Fruit fly (Drosophila melanogaster) whole organism, embryonic: ENCODE measurements around the gene Lnk.

Experiments used
- ATbp ChIP-seq: fragments of 200-800 bp; sonication (Bioruptor generic); optimal IDR thresholded peaks from 2 replicates; lab custom pipeline; 2017; ENCODE audit warnings: missing biosample characterization, mild to moderate bottlenecking, missing genetic modification characterization, missing genetic modification reagents
- BtbVII ChIP-seq: fragments of 200-800 bp; sonication (Bioruptor generic); optimal IDR thresholded peaks from 3 replicates; lab custom pipeline; 2017; ENCODE audit warnings: missing biosample characterization, mild to moderate bottlenecking, missing genetic modification characterization
- CG11723 ChIP-seq: fragments of 200-800 bp; sonication (Bioruptor generic); optimal IDR thresholded peaks from 2 replicates; lab custom pipeline; 2017; ENCODE audit warnings: missing biosample characterization, mild to moderate bottlenecking, missing genetic modification characterization
- CG12391 ChIP-seq: fragments of 200-800 bp; sonication (Bioruptor generic); optimal IDR thresholded peaks from 3 replicates; lab custom pipeline; 2018; ENCODE audit warnings: missing biosample characterization, mild to moderate bottlenecking, missing genetic modification characterization, moderate library complexity
- CG12659 ChIP-seq: fragments of 200-800 bp; sonication (Bioruptor generic); optimal IDR thresholded peaks from 3 replicates; lab custom pipeline; 2017; ENCODE audit warnings: mild to moderate bottlenecking, missing biosample characterization, missing genetic modification reagents, missing genetic modification characterization
- CG18619 ChIP-seq: fragments of 200-800 bp; sonication (Bioruptor generic); optimal IDR thresholded peaks from 3 replicates; lab custom pipeline; 2017; ENCODE audit warnings: missing biosample characterization, mild to moderate bottlenecking, missing genetic modification characterization
- CG3281 ChIP-seq: fragments of 200-800 bp; sonication (Bioruptor generic); optimal IDR thresholded peaks from 3 replicates; lab custom pipeline; 2017; ENCODE audit warnings: missing biosample characterization, mild to moderate bottlenecking, missing genetic modification characterization
- CG4328 ChIP-seq: fragments of 200-800 bp; sonication (Bioruptor generic); optimal IDR thresholded peaks from 3 replicates; lab custom pipeline; 2017; ENCODE audit warnings: missing biosample characterization, missing genetic modification reagents, missing genetic modification characterization
- CG5245 ChIP-seq: fragments of 200-800 bp; sonication (Bioruptor generic); optimal IDR thresholded peaks from 3 replicates; lab custom pipeline; 2016; ENCODE audit warnings: missing biosample characterization, missing genetic modification characterization
- CG6765 ChIP-seq: fragments of 200-800 bp; sonication (Bioruptor generic); optimal IDR thresholded peaks from 3 replicates; lab custom pipeline; 2017; ENCODE audit warnings: missing biosample characterization, mild to moderate bottlenecking, missing genetic modification characterization
- CG6813 ChIP-seq: fragments of 200-800 bp; sonication (Bioruptor generic); optimal IDR thresholded peaks from 2 replicates; lab custom pipeline; 2017; ENCODE audit warnings: missing biosample characterization, missing genetic modification characterization, mild to moderate bottlenecking, moderate library complexity, missing genetic modification reagents
- CG7556 ChIP-seq: fragments of 200-800 bp; sonication (Bioruptor generic); optimal IDR thresholded peaks from 2 replicates; lab custom pipeline; 2017; ENCODE audit warnings: missing biosample characterization, mild to moderate bottlenecking, missing genetic modification characterization
- CG7839 ChIP-seq: fragments of 200-800 bp; sonication (Bioruptor generic); optimal IDR thresholded peaks from 3 replicates; lab custom pipeline; 2018; ENCODE audit warnings: missing biosample characterization, mild to moderate bottlenecking, missing genetic modification characterization, moderate library complexity
- CG8924 ChIP-seq: fragments of 200-800 bp; optimal IDR thresholded peaks from 3 replicates; lab custom pipeline; 2019; ENCODE audit warnings: missing biosample characterization, mild to moderate bottlenecking, missing genetic modification characterization, moderate library complexity
- CG9932 ChIP-seq: fragments of 200-800 bp; sonication (Bioruptor generic); IDR thresholded peaks from 2 replicates; pipeline ENCODE4 v1.3.6; 2022; ENCODE audit warnings: missing biosample characterization, missing genetic modification characterization
- D19B ChIP-seq: fragments of 200-800 bp; sonication (Bioruptor generic); optimal IDR thresholded peaks from 2 replicates; lab custom pipeline; 2017; ENCODE audit warnings: missing biosample characterization, mild to moderate bottlenecking, missing genetic modification characterization
- Dfd ChIP-seq, 2 experiments: fragments of >200 bp; optimal IDR thresholded peaks; 2 replicates each; lab custom pipeline; 2017; ENCODE audit warnings: missing biosample characterization in 2 of 2, missing genetic modification characterization in 2 of 2
- E2f2 ChIP-seq: fragments of 200-800 bp; sonication (Bioruptor generic); IDR thresholded peaks from 2 replicates; pipeline ENCODE4 v1.3.6; 2022; ENCODE audit warnings: missing biosample characterization, missing genetic modification characterization
- Ets65A ChIP-seq: fragments of 200-800 bp; sonication (Bioruptor generic); peaks from one replicate; lab custom pipeline; 2016; ENCODE audit warnings: missing biosample characterization, missing genetic modification characterization
- Fer1 ChIP-seq: fragments of 200-800 bp; sonication (Bioruptor generic); optimal IDR thresholded peaks from 2 replicates; lab custom pipeline; 2017; ENCODE audit warnings: missing biosample characterization, mild to moderate bottlenecking, missing genetic modification characterization
- HLH3B ChIP-seq: fragments of 200-800 bp; sonication (Bioruptor generic); IDR thresholded peaks from 2 replicates; pipeline ENCODE4 v1.3.6; 2022; ENCODE audit warnings: missing biosample characterization, missing genetic modification characterization
- Hey ChIP-seq: fragments of 200-800 bp; sonication (Bioruptor generic); optimal IDR thresholded peaks from 3 replicates; lab custom pipeline; 2018; ENCODE audit warnings: missing biosample characterization, mild to moderate bottlenecking, missing genetic modification characterization
- Hmr ChIP-seq: fragments of 200-800 bp; sonication (Bioruptor generic); optimal IDR thresholded peaks from 3 replicates; lab custom pipeline; 2017; ENCODE audit warnings: mild to moderate bottlenecking, missing biosample characterization, missing genetic modification reagents, missing genetic modification characterization
- Hr39 ChIP-seq: fragments of >200 bp; optimal IDR thresholded peaks from 2 replicates; lab custom pipeline; 2017
- Hr51 ChIP-seq, 2 experiments: fragments of 200-800 bp; sonication (Bioruptor generic); optimal IDR thresholded peaks; 2 replicates in 1 of 2; 3 replicates in 1 of 2; lab custom pipeline; 2016 to 2018; ENCODE audit warnings: missing biosample characterization in 2 of 2, missing genetic modification characterization in 2 of 2, mild to moderate bottlenecking in 1 of 2, moderate library complexity in 1 of 2
- Med ChIP-seq: fragments of 200-800 bp; sonication (Bioruptor generic); peaks from one replicate; lab custom pipeline; 2016; ENCODE audit warnings: missing biosample characterization, missing genetic modification characterization, mild to moderate bottlenecking, inconsistent platforms, moderate library complexity
- Mrtf ChIP-seq: fragments of 200-800 bp; sonication (Bioruptor generic); IDR thresholded peaks from 3 replicates; pipeline ENCODE4 v1.3.6; 2022; ENCODE audit warnings: missing biosample characterization, missing genetic modification characterization
- Nf-YB ChIP-seq: fragments of 200-800 bp; sonication (Bioruptor generic); optimal IDR thresholded peaks from 3 replicates; lab custom pipeline; 2019; ENCODE audit warnings: missing biosample characterization, mild to moderate bottlenecking, missing genetic modification characterization, moderate library complexity
- PHDP ChIP-seq: fragments of 200-800 bp; sonication (Bioruptor generic); optimal IDR thresholded peaks from 3 replicates; lab custom pipeline; 2018; ENCODE audit warnings: missing biosample characterization, mild to moderate bottlenecking, missing genetic modification characterization, moderate library complexity
- Sry-β ChIP-seq: fragments of 200-800 bp; sonication (Bioruptor generic); optimal IDR thresholded peaks from 2 replicates; lab custom pipeline; 2018; ENCODE audit warnings: missing biosample characterization, mild to moderate bottlenecking, missing genetic modification characterization, moderate library complexity
- bcd ChIP-seq: fragments of 200-800 bp; sonication (Bioruptor generic); optimal IDR thresholded peaks from 2 replicates; lab custom pipeline; 2017; ENCODE audit warnings: missing biosample characterization, mild to moderate bottlenecking, missing genetic modification characterization
- ci ChIP-seq: fragments of 200-800 bp; sonication (Bioruptor generic); IDR thresholded peaks from 3 replicates; pipeline ENCODE4 v1.3.6; 2022; ENCODE audit warnings: missing biosample characterization, missing genetic modification characterization
- da ChIP-seq: fragments of 200-800 bp; sonication (Bioruptor generic); optimal IDR thresholded peaks from 2 replicates; lab custom pipeline; 2016; ENCODE audit warnings: missing biosample characterization, missing genetic modification characterization
- dmrt99B ChIP-seq: fragments of 200-800 bp; sonication (Bioruptor generic); optimal IDR thresholded peaks from 2 replicates; lab custom pipeline; 2018; ENCODE audit warnings: missing biosample characterization, mild to moderate bottlenecking, missing genetic modification characterization, moderate library complexity
- eyg ChIP-seq: fragments of 200-800 bp; sonication (Bioruptor generic); optimal IDR thresholded peaks from 3 replicates; lab custom pipeline; 2016; ENCODE audit warnings: missing biosample characterization, missing genetic modification characterization
- hkb ChIP-seq, 2 experiments: fragments of 200-800 bp in 1 of 2; fragments of >200 bp in 1 of 2; sonication (Bioruptor generic) in 1 of 2; IDR thresholded peaks in 1 of 2; optimal IDR thresholded peaks in 1 of 2; 2 replicates each; pipeline versions ENCODE4 v1.3.6 to Lab custom; 2017 to 2022; ENCODE audit warnings: missing biosample characterization in 1 of 2, missing genetic modification characterization in 1 of 2
- ind ChIP-seq: fragments of 200-800 bp; sonication (Bioruptor generic); optimal IDR thresholded peaks from 3 replicates; lab custom pipeline; 2016; ENCODE audit warnings: missing biosample characterization, missing genetic modification characterization
- jing ChIP-seq: fragments of 200-800 bp; sonication (Bioruptor generic); optimal IDR thresholded peaks from 2 replicates; lab custom pipeline; 2018; ENCODE audit warnings: missing biosample characterization, mild to moderate bottlenecking, missing genetic modification characterization
- kay ChIP-seq: fragments of 200-800 bp; sonication (Bioruptor generic); optimal IDR thresholded peaks from 2 replicates; lab custom pipeline; 2016; ENCODE audit warnings: missing biosample characterization, missing genetic modification characterization
- klu ChIP-seq: fragments of 200-800 bp; sonication (Bioruptor generic); IDR thresholded peaks from 2 replicates; pipeline ENCODE4 v1.3.6; 2022; ENCODE audit warnings: missing biosample characterization, missing genetic modification characterization
- shn ChIP-seq: fragments of 200-800 bp; sonication (Bioruptor generic); optimal IDR thresholded peaks from 3 replicates; lab custom pipeline; 2016; ENCODE audit warnings: missing biosample characterization, missing genetic modification characterization
- sna ChIP-seq: fragments of 200-800 bp; sonication (Bioruptor generic); IDR thresholded peaks from 2 replicates; pipeline ENCODE4 v1.3.6; 2022; ENCODE audit warnings: missing biosample characterization, missing genetic modification characterization; ENCODE audit not compliant: partially characterized antibody
- so ChIP-seq: fragments of 200-800 bp; sonication (Bioruptor generic); IDR thresholded peaks from 3 replicates; pipeline ENCODE4 v1.3.6; 2022; ENCODE audit warnings: missing biosample characterization, missing genetic modification characterization
- sr ChIP-seq: fragments of 200-800 bp; sonication (Bioruptor generic); IDR thresholded peaks from 3 replicates; pipeline ENCODE4 v1.3.6; 2022; ENCODE audit warnings: missing biosample characterization, missing genetic modification characterization
- stc ChIP-seq: fragments of 200-800 bp; sonication (Bioruptor generic); IDR thresholded peaks from 2 replicates; pipeline ENCODE4 v1.3.6; 2022; ENCODE audit warnings: missing biosample characterization, missing genetic modification characterization
- tin ChIP-seq: fragments of 200-800 bp; sonication (Bioruptor generic); optimal IDR thresholded peaks from 3 replicates; lab custom pipeline; 2016; ENCODE audit warnings: missing biosample characterization, missing genetic modification characterization
- tx ChIP-seq: fragments of 200-800 bp; sonication (Bioruptor generic); optimal IDR thresholded peaks from 2 replicates; lab custom pipeline; 2016; ENCODE audit warnings: missing biosample characterization, missing genetic modification characterization
- vvl ChIP-seq: fragments of 200-800 bp; sonication (Bioruptor generic); IDR thresholded peaks from 2 replicates; pipeline ENCODE4 v1.3.6; 2022; ENCODE audit warnings: missing biosample characterization, missing genetic modification characterization
- zfh1 ChIP-seq: fragments of 200-800 bp; sonication (Bioruptor generic); IDR thresholded peaks from 3 replicates; pipeline ENCODE4 v1.3.6; 2022; ENCODE audit warnings: missing biosample characterization, missing genetic modification characterization

The Lnk gene

dm6 chr3R:25854825-25855224, 33.5 kb upstream of the Lnk start (continued):
- TF ChIP-seq D19B (no peak), CG11723 (GFP tag; lab: Kevin White, UChicago) (no peak), stc (GFP tag; lab: Robert Waterston, UW) (0 out of 2 replicates have a peak, but pooled peaks have one; percentile 15), PHDP (tag; lab: Kevin White, UChicago) (peak; percentile 22), kay (no peak), Hr51 (GFP tag; optimal IDR thresholded peaks at IDR 0.05; lab: Kevin White, UChicago) (peak in 1 of 2 experiments; percentile 44), Nf-YB (GFP tag; lab: Kevin White, UChicago) (no peak), CG12391 (tag; lab: Kevin White, UChicago) (peak; percentile 3), so (GFP tag; lab: Robert Waterston, UW) (no peak), sr (GFP tag; lab: Robert Waterston, UW) (no peak), ci (GFP tag; lab: Robert Waterston, UW) (no peak), sna (GFP tag; lab: Robert Waterston, UW) (no peak), Hr39 (lab: Kevin White, UChicago) (no peak), Dfd (GFP tag; optimal IDR thresholded peaks at IDR 0.05; lab: Kevin White, UChicago) (no peak), vvl (GFP tag; lab: Robert Waterston, UW) (0 out of 2 replicates have a peak, but pooled peaks have one; percentile 35), hkb (optimal IDR thresholded peaks at IDR 0.05; lab: Kevin White, UChicago) (no peak), hkb (GFP tag; IDR thresholded peaks at IDR 0.05; lab: Robert Waterston, UW) (peak; percentile 51; the same call in 1 of the 2 replicates), ind (GFP tag; lab: Kevin White, UChicago) (peak; percentile 5), HLH3B (GFP tag; lab: Robert Waterston, UW) (peak; percentile 52), Fer1 (GFP tag; lab: Kevin White, UChicago) (peak; percentile 65), ATbp (GFP tag; lab: Kevin White, UChicago) (no peak), jing (GFP tag; lab: Kevin White, UChicago) (no peak)
- TF ChIP-seq, all 482 proteins: peak for 56

- TF ChIP-seq tx (no peak), bcd (peak; percentile 25), Sry-β (GFP tag; lab: Kevin White, UChicago) (no peak), Med (GFP tag; lab: Kevin White, UChicago) (no peak), da (GFP tag; lab: Kevin White, UChicago) (no peak), CG3281 (GFP tag; lab: Kevin White, UChicago) (peak; percentile 71), CG8924 (tag; lab: Kevin White, UChicago) (no peak), CG12659 (GFP tag; lab: Kevin White, UChicago) (peak; percentile 7), CG7556 (GFP tag; lab: Kevin White, UChicago) (peak; percentile 50), klu (GFP tag; lab: Robert Waterston, UW) (no peak), Hmr (GFP tag; lab: Kevin White, UChicago) (peak; percentile 62), zfh1 (GFP tag; lab: Robert Waterston, UW) (no peak), CG6765 (GFP tag; lab: Kevin White, UChicago) (peak; percentile 21), Ets65A (no peak), CG9932 (GFP tag; lab: Robert Waterston, UW) (0 out of 2 replicates have a peak, but pooled peaks have one; percentile 14), CG6813 (GFP tag; lab: Kevin White, UChicago) (peak; percentile 36), dmrt99B (tag; lab: Kevin White, UChicago) (peak; percentile 48), CG5245 (GFP tag; lab: Kevin White, UChicago) (no peak), E2f2 (GFP tag; lab: Robert Waterston, UW) (no peak), shn (GFP tag; lab: Kevin White, UChicago) (no peak), tin (GFP tag; lab: Kevin White, UChicago) (no peak), CG4328 (GFP tag; lab: Kevin White, UChicago) (peak; percentile 8), Mrtf (0 out of 3 replicates have a peak, but pooled peaks have one; percentile 8), Hey (no peak), eyg (GFP tag; lab: Kevin White, UChicago) (no peak), CG7839 (tag; lab: Kevin White, UChicago) (peak; percentile 57), CG18619 (GFP tag; lab: Kevin White, UChicago) (peak; percentile 37), CG11723 (GFP tag; lab: Kevin White, UChicago) (no peak), BtbVII (GFP tag; lab: Kevin White, UChicago) (peak; percentile 18)
These were observed 32.6 kb upstream of the Lnk start, which contains the start of gene CG5890 for dm6 chr3R:25855594-25856305. TSS of gene CG5890 (plus strand) at chr3R:25856154.
